Fruit fly (Drosophila melanogaster) whole organism, embryonic: ENCODE data around the gene CG13048.

ENCODE experiments used
- Atf-2 ChIP-seq: fragments of 200-800 bp; sonication (Bioruptor generic); optimal IDR thresholded peaks from 2 replicates; lab custom pipeline; 2016; ENCODE audit warnings: missing biosample characterization, missing genetic modification characterization
- CG17802 ChIP-seq: fragments of 200-800 bp; sonication (Bioruptor generic); optimal IDR thresholded peaks from 2 replicates; lab custom pipeline; 2018; ENCODE audit warnings: missing biosample characterization, mild to moderate bottlenecking, missing genetic modification characterization, moderate library complexity
- CG2116 ChIP-seq: fragments of 200-800 bp; sonication (Bioruptor generic); optimal IDR thresholded peaks from 3 replicates; lab custom pipeline; 2018; ENCODE audit warnings: missing biosample characterization, mild to moderate bottlenecking, missing genetic modification characterization
- CG4617 ChIP-seq: fragments of 200-800 bp; sonication (Bioruptor generic); optimal IDR thresholded peaks from 3 replicates; lab custom pipeline; 2016; ENCODE audit warnings: missing biosample characterization, missing genetic modification characterization, borderline replicate concordance
- CG6854 ChIP-seq: fragments of 200-800 bp; sonication (Bioruptor generic); optimal IDR thresholded peaks from 3 replicates; lab custom pipeline; 2017; ENCODE audit warnings: missing biosample characterization, mild to moderate bottlenecking, missing genetic modification characterization
- CG7963 ChIP-seq: fragments of 200-800 bp; sonication (Bioruptor generic); IDR thresholded peaks from 3 replicates; pipeline ENCODE4 v1.3.6; 2022; ENCODE audit warnings: missing biosample characterization, missing genetic modification characterization; ENCODE audit not compliant: partially characterized antibody
- Hr51 ChIP-seq, 2 experiments: fragments of 200-800 bp; sonication (Bioruptor generic); optimal IDR thresholded peaks; 2 replicates in 1 of 2; 3 replicates in 1 of 2; lab custom pipeline; 2016 to 2018; ENCODE audit warnings: missing biosample characterization in 2 of 2, missing genetic modification characterization in 2 of 2, mild to moderate bottlenecking in 1 of 2, moderate library complexity in 1 of 2
- MTF-1 ChIP-seq: fragments of 200-800 bp; sonication (Bioruptor generic); optimal IDR thresholded peaks from 2 replicates; lab custom pipeline; 2018; ENCODE audit warnings: missing biosample characterization, mild to moderate bottlenecking, missing genetic modification characterization, borderline replicate concordance
- Sox102F ChIP-seq: fragments of 200-800 bp; sonication (Bioruptor generic); optimal IDR thresholded peaks from 2 replicates; lab custom pipeline; 2018; ENCODE audit warnings: missing biosample characterization, mild to moderate bottlenecking, missing genetic modification characterization, moderate library complexity
- dmrt11E ChIP-seq: fragments of 200-800 bp; sonication (Bioruptor generic); optimal IDR thresholded peaks from 3 replicates; lab custom pipeline; 2018; ENCODE audit warnings: missing biosample characterization, mild to moderate bottlenecking, missing genetic modification characterization, moderate library complexity
- sens-2 ChIP-seq: fragments of 200-800 bp; sonication (Bioruptor generic); IDR thresholded peaks from 2 replicates; pipeline ENCODE4 v1.3.6; 2022; ENCODE audit warnings: missing biosample characterization, missing genetic modification characterization

DNA sequence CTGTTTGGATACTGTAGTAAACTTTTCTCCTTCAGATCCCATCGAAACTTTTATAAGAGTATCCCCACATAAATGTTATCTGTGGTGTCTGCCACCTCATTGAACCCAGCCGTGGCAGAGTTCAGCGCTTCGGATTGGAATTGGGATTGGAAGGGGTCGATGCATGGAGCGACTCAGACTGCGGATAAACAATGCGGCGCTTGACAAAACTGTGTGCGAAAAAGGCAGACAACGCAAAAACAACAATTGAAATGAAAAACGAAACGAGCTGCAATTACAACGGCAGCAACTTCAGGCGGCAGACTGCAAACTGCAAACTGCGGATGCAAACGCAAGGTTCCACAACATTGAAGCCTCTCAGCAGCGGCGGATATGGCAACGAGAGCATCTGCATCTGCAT is 30.3 kb upstream of the CG13048 start, which contains the start of gene CG13062:
- TF ChIP-seq dmrt11E (tag; lab: Kevin White, UChicago) (no peak), Atf-2 (no peak), Hr51 (GFP tag; optimal IDR thresholded peaks at IDR 0.05; lab: Kevin White, UChicago) (no peak), CG6854 (GFP tag; lab: Kevin White, UChicago) (no peak), CG17802 (tag; lab: Kevin White, UChicago) (no peak), sens-2 (GFP tag; lab: Robert Waterston, UW) (no peak), MTF-1 (GFP tag; lab: Kevin White, UChicago) (no peak), CG2116 (no peak), CG4617 (no peak), Sox102F (GFP tag; lab: Kevin White, UChicago) (no peak), CG7963 (GFP tag; lab: Robert Waterston, UW) (no peak)
